In the genomic region with DNA sequence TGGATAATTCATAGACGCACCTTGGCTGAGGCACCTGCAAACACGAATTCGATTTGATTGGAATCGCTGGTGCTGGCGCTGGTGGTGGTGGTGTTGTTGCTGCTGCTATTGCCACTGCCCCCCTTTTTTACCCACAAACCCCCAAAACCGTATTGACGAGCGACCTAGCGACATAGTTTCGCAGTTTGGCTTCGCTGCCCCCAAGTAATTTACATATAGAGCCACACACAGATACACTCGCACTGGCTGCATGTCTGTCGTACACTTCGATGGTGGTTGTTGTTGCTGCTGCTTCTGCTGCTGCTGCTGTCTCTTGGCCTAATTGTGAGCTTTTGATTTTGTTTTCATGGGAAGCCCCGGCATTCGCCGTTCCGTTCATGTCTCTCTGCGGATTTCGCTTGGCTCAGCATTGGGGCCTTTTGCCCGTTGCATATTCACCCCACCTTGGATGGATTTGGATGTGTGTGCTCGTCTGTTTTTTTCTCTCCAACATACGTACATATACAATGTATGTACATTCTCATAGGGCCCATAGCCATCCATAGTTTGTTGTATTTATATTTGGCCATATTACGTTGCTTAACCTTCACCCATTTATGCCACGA, we compare ENCODE assay signal across 5 fruit fly cellular contexts.
TF ChIP-seq lines count a peak whose summit lies in the region.

No protein-coding gene starts in this region.

- TF ChIP-seq CTCF in whole organism, embryonic (GFP tag; optimal IDR thresholded peaks at IDR 0.05; lab: Kevin White, UChicago) = no peak

TF ChIP-seq in whole organism, adult, 20 proteins besides CTCF, POLR2A, EP300 and RAD21:
- TF ChIP-seq tj (GFP tag; optimal IDR thresholded peaks at IDR 0.05; lab: Kevin White, UChicago) (peak; percentile 88), cnc (optimal IDR thresholded peaks at IDR 0.05; lab: Kevin White, UChicago) (no peak)

TF ChIP-seq in whole organism, embryonic, 481 proteins besides CTCF, POLR2A, EP300 and RAD21:
- TF ChIP-seq CG4730 (GFP tag; IDR thresholded peaks at IDR 0.05; lab: Robert Waterston, UW) = 0 out of 2 replicates have a peak, but pooled peaks have one; percentile 30
- TF ChIP-seq CG6175 (GFP tag; IDR thresholded peaks at IDR 0.05; lab: Robert Waterston, UW) = 0 out of 3 replicates have a peak, but pooled peaks have one; percentile 49
- TF ChIP-seq Rfx (GFP tag; IDR thresholded peaks at IDR 0.05; lab: Robert Waterston, UW) = no peak
- no peak for TF ChIP-seq crc (GFP tag; optimal IDR thresholded peaks at IDR 0.05; lab: Kevin White, UChicago)
- peak; percentile 13; the same call in 1 of the 3 replicates for TF ChIP-seq ci (GFP tag; IDR thresholded peaks at IDR 0.05; lab: Robert Waterston, UW)
- peak; percentile 63 for TF ChIP-seq CG12769 (tag; optimal IDR thresholded peaks at IDR 0.05; lab: Kevin White, UChicago)
- no peak for TF ChIP-seq Ada2b (GFP tag; IDR thresholded peaks at IDR 0.05; lab: Robert Waterston, UW)
- TF ChIP-seq vvl (GFP tag; IDR thresholded peaks at IDR 0.05; lab: Robert Waterston, UW) = peak; percentile 81
- TF ChIP-seq Hr78 (GFP tag; optimal IDR thresholded peaks at IDR 0.05; lab: Kevin White, UChicago) = peak in 1 of 2 experiments; percentile 25
- no peak for TF ChIP-seq Dp (GFP tag; optimal IDR thresholded peaks at IDR 0.05; lab: Kevin White, UChicago)
- peak; percentile 64 for TF ChIP-seq Med (GFP tag; lab: Kevin White, UChicago)
- TF ChIP-seq abd-A (tag; optimal IDR thresholded peaks at IDR 0.05; lab: Kevin White, UChicago) = peak; percentile 18
- TF ChIP-seq cg (GFP tag; optimal IDR thresholded peaks at IDR 0.05; lab: Kevin White, UChicago) = peak; percentile 49
- 0 out of 4 replicates have a peak, but pooled peaks have one; percentile 46 for TF ChIP-seq chinmo (GFP tag; IDR thresholded peaks at IDR 0.05; lab: Robert Waterston, UW; ENCODE audit: partially characterized antibody)
- TF ChIP-seq CG4360 (GFP tag; IDR thresholded peaks at IDR 0.05; lab: Robert Waterston, UW) = peak; percentile 32; the same call in 1 of the 2 replicates
- no peak for TF ChIP-seq en (GFP tag; optimal IDR thresholded peaks at IDR 0.05; lab: Kevin White, UChicago)
- peak; percentile 47; the same call in 1 of the 2 replicates for TF ChIP-seq crol (GFP tag; IDR thresholded peaks at IDR 0.05; lab: Robert Waterston, UW)

TF ChIP-seq in whole organism, prepupa, 60 proteins besides CTCF, POLR2A, EP300 and RAD21:
- TF ChIP-seq OdsH (GFP tag; optimal IDR thresholded peaks at IDR 0.05; lab: Kevin White, UChicago) = no peak
- TF ChIP-seq CG8119 (GFP tag; IDR thresholded peaks at IDR 0.05; lab: Robert Waterston, UW) = 0 out of 3 replicates have a peak, but pooled peaks have one; percentile 21

TF ChIP-seq in whole organism, pupa, 21 proteins besides CTCF, POLR2A, EP300 and RAD21:
- 0 out of 3 replicates have a peak, but pooled peaks have one; percentile 9 for TF ChIP-seq fd96Ca (GFP tag; IDR thresholded peaks at IDR 0.05; lab: Robert Waterston, UW)
- no peak for TF ChIP-seq CG13204 (GFP tag; optimal IDR thresholded peaks at IDR 0.05; lab: Kevin White, UChicago)
- 0 out of 2 replicates have a peak, but pooled peaks have one; percentile 32 for TF ChIP-seq CG32121 (GFP tag; IDR thresholded peaks at IDR 0.05; lab: Robert Waterston, UW)

TF ChIP-seq in whole organism, wandering third instar larva, 38 proteins besides CTCF, POLR2A, EP300 and RAD21:
- TF ChIP-seq sage (GFP tag; optimal IDR thresholded peaks at IDR 0.05; lab: Kevin White, UChicago) (no peak), Rel (GFP tag; optimal IDR thresholded peaks at IDR 0.05; lab: Kevin White, UChicago) (no peak), Rel (tag; optimal IDR thresholded peaks at IDR 0.05; lab: Kevin White, UChicago) (peak; percentile 31)
TF ChIP-seq in whole organism, wandering third instar larva: peak in this region for 1.
